Worm (Caenorhabditis elegans): ENCODE data around the gene ubxn-2.
"Not testable (repeated sequence)": the region's sequence is repeated elsewhere in the genome, so short reads cannot be mapped to it uniquely, and the experiment has no call there.

The ubxn-2 gene

DNA sequence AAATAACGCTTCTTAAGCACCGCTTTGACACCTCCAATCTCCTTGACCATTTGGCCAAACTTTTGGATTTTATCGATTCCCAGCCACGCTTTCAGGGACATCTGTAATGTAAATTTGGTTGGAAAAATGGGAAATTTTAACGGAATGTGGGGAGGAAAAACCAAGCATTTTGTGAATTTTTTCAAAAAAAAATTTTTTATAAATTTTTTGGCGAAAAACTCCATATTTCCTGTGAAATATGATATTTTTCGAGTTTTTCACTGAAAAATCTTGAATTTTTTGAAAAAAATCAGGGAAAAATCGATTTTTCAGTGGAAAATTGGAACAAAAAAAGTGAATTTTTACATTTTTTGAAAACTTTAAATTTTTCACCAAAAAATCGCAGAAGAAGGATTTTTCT lies 5.9 kb downstream of the ubxn-2 start, which contains the start of gene ndua-12:
TSS of gene ndua-12 (minus strand) at position 101 of the 400 bp plus-strand sequence.
- TF ChIP-seq ceh-24, F13H6.1, nhr-11 (tag; optimal IDR thresholded peaks at IDR 0.05): not testable (repeated sequence)

DNA sequence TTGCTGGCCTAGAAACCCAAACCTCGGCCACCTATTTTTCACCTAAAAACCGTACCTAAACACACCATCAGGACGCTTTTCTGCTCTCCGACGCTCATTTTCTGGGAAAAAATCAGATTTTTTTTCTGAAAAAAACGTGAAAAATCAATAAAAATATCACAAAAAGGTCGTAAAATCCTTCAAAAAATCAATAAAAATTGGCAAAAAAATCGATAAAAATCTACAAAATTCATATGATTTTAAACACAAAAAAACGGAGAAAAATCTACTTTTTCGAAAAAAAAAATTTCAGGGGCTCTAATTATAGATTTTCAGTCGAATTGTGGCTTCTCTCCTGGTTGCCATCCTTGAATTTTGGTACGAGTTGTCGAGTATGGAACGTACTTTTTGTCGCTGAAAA lies 9.1 kb downstream of the ubxn-2 start, which contains the start of gene Y94H6A.7:
TSS of gene Y94H6A.7 (minus strand) at position 101 of the 400 bp plus-strand sequence.
- TF ChIP-seq sox-4 (tag; optimal IDR thresholded peaks at IDR 0.05); hlh-30 (tag; optimal IDR thresholded peaks at IDR 0.05; ENCODE audit: insufficient read depth); ceh-34 (tag; optimal IDR thresholded peaks at IDR 0.05): not testable (repeated sequence)

DNA sequence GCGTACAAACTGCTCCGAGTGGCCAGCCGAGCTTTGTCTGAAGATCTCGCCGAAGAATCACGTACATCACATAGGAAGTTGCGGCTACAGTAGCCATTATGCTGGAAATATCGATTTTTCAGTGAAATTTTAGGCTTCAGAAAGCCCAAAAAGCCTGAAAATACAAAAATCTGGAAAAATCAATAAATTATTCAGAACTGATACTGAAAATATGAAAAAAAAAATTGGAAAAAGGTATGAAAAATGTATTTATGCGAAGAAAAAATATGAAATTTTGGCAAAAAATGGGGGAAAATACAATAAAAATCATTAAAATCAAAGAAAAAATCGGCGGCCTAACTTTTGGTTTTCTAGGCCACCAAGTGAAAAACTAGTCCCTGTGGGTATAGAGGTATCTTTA lies 12.7 kb downstream of the ubxn-2 start, which contains the start of gene Y94H6A.12:
TSS of gene Y94H6A.12 (minus strand) at position 101 of the 400 bp plus-strand sequence.
- TF ChIP-seq ceh-9 (tag; optimal IDR thresholded peaks at IDR 0.05) (no peak), hlh-15 (tag; optimal IDR thresholded peaks at IDR 0.05) (no peak), C08G9.2 (tag; optimal IDR thresholded peaks at IDR 0.05) (no peak), K09A11.1 (tag; optimal IDR thresholded peaks at IDR 0.05; ENCODE audit: insufficient read depth) (no peak), fkh-6 (tag; optimal IDR thresholded peaks at IDR 0.05) (no peak), che-1 (tag; optimal IDR thresholded peaks at IDR 0.05) (no peak), ceh-6 (GFP tag; optimal IDR thresholded peaks at IDR 0.05) (no peak), dmd-4 (tag; optimal IDR thresholded peaks at IDR 0.05; ENCODE audit: borderline replicate concordance) (no peak), F13H6.1 (tag; optimal IDR thresholded peaks at IDR 0.05) (no peak), lin-11 (tag; optimal IDR thresholded peaks at IDR 0.05) (no peak), ceh-45 (GFP tag; IDR thresholded peaks at IDR 0.05) (no peak), ceh-18 (tag; optimal IDR thresholded peaks at IDR 0.05) (no peak), ahr-1 (tag; optimal IDR thresholded peaks at IDR 0.05) (no peak), pha-4 (tag; optimal IDR thresholded peaks at IDR 0.05) (no peak), lim-6 (tag; optimal IDR thresholded peaks at IDR 0.05) (no peak), hlh-6 (tag; optimal IDR thresholded peaks at IDR 0.05) (no peak), tbx-2 (tag; optimal IDR thresholded peaks at IDR 0.05) (no peak), C38D4.7 (GFP tag; optimal IDR thresholded peaks at IDR 0.05) (no peak)

DNA sequence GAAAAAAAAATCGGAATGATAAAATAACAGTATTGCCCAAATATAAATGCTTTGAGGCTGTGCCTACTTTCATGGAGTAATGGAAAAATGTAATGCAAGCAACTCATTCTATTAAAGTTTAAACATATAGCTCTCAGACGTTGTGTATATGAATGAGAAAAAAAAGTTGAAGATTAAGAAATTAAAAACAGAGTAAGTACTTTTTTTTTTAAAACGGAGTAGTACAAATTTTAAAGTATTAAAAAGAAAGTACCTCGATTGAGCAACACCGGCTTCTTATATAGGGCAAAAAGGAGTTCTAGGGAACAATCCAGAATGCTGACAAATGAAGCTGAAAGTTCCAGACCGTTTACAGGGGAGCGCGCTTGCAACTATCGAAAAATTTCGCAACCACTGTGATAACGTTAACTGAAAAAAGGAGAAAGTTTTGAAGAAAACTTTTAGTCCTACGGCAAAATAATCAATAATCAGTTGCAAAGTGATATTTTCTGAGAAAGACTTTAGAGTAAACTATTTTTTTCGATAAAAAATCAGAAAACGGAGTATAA lies 14.4 kb downstream of the ubxn-2 start:
- TF ChIP-seq ceh-19 (GFP tag; optimal IDR thresholded peaks at IDR 0.05) (no peak), pag-3 (tag; optimal IDR thresholded peaks at IDR 0.05; ENCODE audit: borderline replicate concordance) (no peak), ztf-16 (tag; optimal IDR thresholded peaks at IDR 0.05) (no peak), ceh-9 (tag; optimal IDR thresholded peaks at IDR 0.05) (no peak), nhr-232 (tag; optimal IDR thresholded peaks at IDR 0.05) (no peak)

DNA sequence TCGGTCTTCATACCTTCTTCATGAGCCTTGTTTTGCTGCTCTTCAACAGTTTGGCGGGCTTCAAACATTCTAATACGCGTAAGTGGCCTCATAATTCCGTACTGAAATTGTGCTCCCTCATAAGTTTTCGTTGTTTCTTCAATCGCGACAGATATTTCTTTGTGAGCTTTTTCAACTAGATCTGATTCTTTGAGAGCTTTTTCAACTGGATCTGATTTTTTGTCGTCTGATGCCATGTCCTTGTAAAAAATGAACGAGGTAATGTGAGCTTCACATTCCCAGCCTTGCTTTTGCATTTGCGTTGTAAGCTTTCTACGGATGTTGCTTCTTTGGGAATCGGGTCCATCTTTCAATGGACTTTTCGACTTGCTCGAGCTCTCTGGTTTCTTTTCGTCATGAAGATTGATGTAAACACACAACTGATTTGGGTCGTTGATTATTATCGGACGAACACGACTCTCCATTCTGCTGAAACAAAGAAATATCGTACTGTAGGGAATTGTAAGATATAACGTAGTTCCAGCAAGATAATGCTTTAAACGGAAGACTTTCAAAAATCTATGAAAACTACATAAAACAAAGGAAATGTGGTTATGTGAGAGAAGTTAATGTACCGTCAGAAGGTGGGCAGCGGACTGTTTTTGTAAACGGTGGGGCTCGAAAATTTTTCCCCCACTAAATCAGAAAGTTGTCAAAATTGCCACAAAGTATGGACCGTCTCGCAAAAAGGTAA lies 15.2 kb downstream of the ubxn-2 start, which contains the start of gene Y94H6A.10:
TSS of gene Y94H6A.10 (minus strand) at position 464 of the 733 bp plus-strand sequence.
- no peak for TF ChIP-seq ahr-1 (tag; optimal IDR thresholded peaks at IDR 0.05)
- no peak for TF ChIP-seq madf-2 (tag; optimal IDR thresholded peaks at IDR 0.05)
- TF ChIP-seq ets-4 (tag; optimal IDR thresholded peaks at IDR 0.05) = no peak
- no peak for TF ChIP-seq gmeb-2 (tag; optimal IDR thresholded peaks at IDR 0.05)
- no peak for TF ChIP-seq ttx-3 (tag; optimal IDR thresholded peaks at IDR 0.05)
- no peak for TF ChIP-seq ceh-19 (GFP tag; optimal IDR thresholded peaks at IDR 0.05)
- no peak for TF ChIP-seq ceh-9 (tag; optimal IDR thresholded peaks at IDR 0.05)
- no peak for TF ChIP-seq pax-1 (tag; optimal IDR thresholded peaks at IDR 0.05)
- no peak for TF ChIP-seq K02D7.2 (tag; optimal IDR thresholded peaks at IDR 0.05)
- TF ChIP-seq dve-1 (tag; optimal IDR thresholded peaks at IDR 0.05) = no peak
